Worm (Caenorhabditis elegans) whole organism, midembryonic: ENCODE data around the gene egas-4.

ENCODE experiments used
- T22C8.4 ChIP-seq: fragments of 200-800 bp; sonication (Bioruptor generic); IDR thresholded peaks from 2 replicates; pipeline ENCODE4 v1.3.6; 2022; ENCODE audit warnings: missing genetic modification characterization, missing compliant biosample characterization
- cog-1 ChIP-seq: sonication (generic microtip); optimal IDR thresholded peaks from 2 replicates; lab custom pipeline; 2016; ENCODE audit warnings: missing genetic modification characterization, missing compliant biosample characterization
- flt-1 ChIP-seq: fragments of 200-800 bp; sonication (Bioruptor generic); IDR thresholded peaks from 2 replicates; pipeline ENCODE4 v1.3.6; 2022; ENCODE audit warnings: missing genetic modification characterization, missing compliant biosample characterization
- klf-2 ChIP-seq: fragments of 200-800 bp; sonication (Bioruptor generic); conservative IDR thresholded peaks from 2 replicates; pipeline ENCODE4 v1.3.6; 2022; ENCODE audit warnings: missing genetic modification reagents, missing genetic modification characterization, missing compliant biosample characterization
- med-1 ChIP-seq: sonication (generic microtip); optimal IDR thresholded peaks from 2 replicates; lab custom pipeline; 2017; ENCODE audit warnings: missing genetic modification characterization, mild to moderate bottlenecking, missing compliant biosample characterization, antibody characterized with exemption, missing genetic modification reagents; ENCODE audit not compliant: insufficient read depth
- ref-1 ChIP-seq: fragments of 200-800 bp; sonication (Bioruptor generic); conservative IDR thresholded peaks from 2 replicates; pipeline ENCODE4 v1.3.6; 2022; ENCODE audit warnings: missing genetic modification reagents, missing genetic modification characterization, missing compliant biosample characterization
- tab-1 ChIP-seq: fragments of 200-800 bp; sonication (Bioruptor generic); IDR thresholded peaks from 2 replicates; pipeline ENCODE4 v1.3.6; 2022; ENCODE audit warnings: missing genetic modification characterization, missing compliant biosample characterization
- ztf-23 ChIP-seq: fragments of 200-800 bp; sonication (Bioruptor generic); IDR thresholded peaks from 2 replicates; pipeline ENCODE4 v1.3.6; 2022; ENCODE audit warnings: missing genetic modification reagents, missing genetic modification characterization, missing compliant biosample characterization
- ztf-29 ChIP-seq: fragments of 200-800 bp; sonication (Bioruptor generic); IDR thresholded peaks from 2 replicates; pipeline ENCODE4 v1.3.6; 2022; ENCODE audit warnings: missing genetic modification reagents, missing genetic modification characterization, missing compliant biosample characterization

- TF ChIP-seq ztf-29 (GFP tag; lab: Robert Waterston, UW): no peak
- no peak for TF ChIP-seq klf-2
- TF ChIP-seq flt-1 (GFP tag; lab: Robert Waterston, UW): no peak
- no peak for TF ChIP-seq T22C8.4 (GFP tag; lab: Robert Waterston, UW)
- TF ChIP-seq ref-1 (GFP tag; lab: Robert Waterston, UW): no peak
- no peak for TF ChIP-seq tab-1 (GFP tag; lab: Robert Waterston, UW)
- no peak for TF ChIP-seq cog-1 (tag; lab: Kevin White, UChicago)
- TF ChIP-seq med-1 (GFP tag; lab: Kevin White, UChicago): no peak
- no peak for TF ChIP-seq ztf-23 (GFP tag; lab: Robert Waterston, UW)
Observed at ce11 chrIV:7521591-7521990, 23.9 kb upstream of the egas-4 start.
